Worm (Caenorhabditis elegans) whole organism, L4 larva: ENCODE results near the gene F09E5.11.

Source experiments
- D1046.2 ChIP-seq: fragments of 200-800 bp; sonication (Bioruptor generic); IDR thresholded peaks from 2 replicates; pipeline ENCODE4 v1.3.6; 2022; ENCODE audit warnings: missing genetic modification characterization, missing compliant biosample characterization
- F10B5.3 ChIP-seq: sonication (generic microtip); optimal IDR thresholded peaks from 2 replicates; lab custom pipeline; 2016; ENCODE audit warnings: mild to moderate bottlenecking, missing genetic modification characterization, missing compliant biosample characterization
- R02D3.7 ChIP-seq: fragments of 150-350 bp; sonication (generic microtip); optimal IDR thresholded peaks from 3 replicates; lab custom pipeline; 2014; ENCODE audit warnings: missing biosample characterization, missing genetic modification characterization
- T20F7.1 ChIP-seq: fragments of 200-800 bp; sonication (Bioruptor generic); optimal IDR thresholded peaks from 2 replicates; lab custom pipeline; 2018; ENCODE audit warnings: mild to moderate bottlenecking, missing genetic modification characterization, missing compliant biosample characterization
- T26A8.4 ChIP-seq: fragments of 200-800 bp; sonication (Bioruptor generic); IDR thresholded peaks from 2 replicates; pipeline ENCODE4 v1.3.6; 2022; ENCODE audit warnings: missing genetic modification characterization, missing compliant biosample characterization
- Y105C5A.15 ChIP-seq: fragments of 200-800 bp; sonication (Bioruptor generic); IDR thresholded peaks from 2 replicates; pipeline ENCODE4 v1.3.6; 2022; ENCODE audit warnings: missing genetic modification characterization, missing compliant biosample characterization
- Y48G9A.11 ChIP-seq: fragments of 200-800 bp; sonication (Bioruptor generic); IDR thresholded peaks from 2 replicates; pipeline ENCODE4 v1.3.6; 2022; ENCODE audit warnings: missing genetic modification reagents, missing genetic modification characterization, missing compliant biosample characterization
- ZK337.2 ChIP-seq: fragments of 200-800 bp; sonication (Bioruptor generic); IDR thresholded peaks from 2 replicates; pipeline ENCODE4 v1.3.6; 2022; ENCODE audit warnings: missing genetic modification reagents, missing genetic modification characterization, missing compliant biosample characterization
- aha-1 ChIP-seq: fragments of 150-350 bp; peaks from one replicate; lab custom pipeline; 2014; ENCODE audit warnings: missing biosample characterization, missing genetic modification characterization
- attf-4 ChIP-seq: sonication (generic microtip); optimal IDR thresholded peaks from 3 replicates; lab custom pipeline; 2017; ENCODE audit warnings: missing biosample characterization, missing genetic modification characterization
- cey-2 ChIP-seq: sonication (generic microtip); optimal IDR thresholded peaks from 3 replicates; lab custom pipeline; 2017; ENCODE audit warnings: missing genetic modification characterization, mild to moderate bottlenecking, missing compliant biosample characterization, antibody characterized with exemption, borderline replicate concordance; ENCODE audit not compliant: insufficient read depth
- ctbp-1 ChIP-seq: fragments of 200-800 bp; sonication (Bioruptor generic); IDR thresholded peaks from 2 replicates; pipeline ENCODE4 v1.3.6; 2022; ENCODE audit warnings: missing genetic modification reagents, missing genetic modification characterization, missing compliant biosample characterization
- daf-12 ChIP-seq: fragments of 150-350 bp; optimal IDR thresholded peaks from 2 replicates; lab custom pipeline; 2014; ENCODE audit warnings: missing biosample characterization, missing genetic modification reagents, missing genetic modification characterization
- daf-16 ChIP-seq, 3 experiments: sonication (generic microtip); optimal IDR thresholded peaks; 2 replicates each; lab custom pipeline; 2016 to 2017; ENCODE audit warnings: missing genetic modification characterization in 3 of 3, missing genetic modification reagents in 3 of 3, mild to moderate bottlenecking in 2 of 3, missing compliant biosample characterization in 2 of 3, missing biosample characterization in 1 of 3, moderate library complexity in 1 of 3
- daf-19 ChIP-seq: fragments of 200-800 bp; sonication (Bioruptor generic); conservative IDR thresholded peaks from 2 replicates; pipeline ENCODE4 v1.3.6; 2022; ENCODE audit warnings: missing genetic modification characterization, missing compliant biosample characterization
- daf-8 ChIP-seq: fragments of 200-800 bp; sonication (Bioruptor generic); IDR thresholded peaks from 2 replicates; pipeline ENCODE4 v1.3.6; 2022; ENCODE audit warnings: missing genetic modification characterization, missing compliant biosample characterization
- dmd-6 ChIP-seq: fragments of 200-800 bp; sonication (Bioruptor generic); IDR thresholded peaks from 2 replicates; pipeline ENCODE4 v1.3.6; 2022; ENCODE audit warnings: missing genetic modification reagents, missing genetic modification characterization, missing compliant biosample characterization
- dpl-1 ChIP-seq: fragments of 150-350 bp; optimal IDR thresholded peaks from 2 replicates; lab custom pipeline; 2014; ENCODE audit warnings: missing biosample characterization, missing genetic modification reagents, missing genetic modification characterization
- dve-1 ChIP-seq: sonication (generic microtip); optimal IDR thresholded peaks from 2 replicates; lab custom pipeline; 2017; ENCODE audit warnings: antibody characterized with exemption, mild to moderate bottlenecking, missing genetic modification characterization, missing compliant biosample characterization; ENCODE audit not compliant: insufficient read depth
- egl-43 ChIP-seq: fragments of 200-800 bp; sonication (Bioruptor generic); IDR thresholded peaks from 2 replicates; pipeline ENCODE4 v1.3.6; 2022; ENCODE audit warnings: missing genetic modification reagents, missing genetic modification characterization, missing compliant biosample characterization
- fkh-10 ChIP-seq: fragments of 150-350 bp; optimal IDR thresholded peaks from 2 replicates; lab custom pipeline; 2014; ENCODE audit warnings: missing biosample characterization, missing genetic modification reagents, missing genetic modification characterization
- fos-1 ChIP-seq: fragments of 150-350 bp; optimal IDR thresholded peaks from 2 replicates; lab custom pipeline; 2014; ENCODE audit warnings: missing biosample characterization, missing genetic modification characterization
- hlh-11 ChIP-seq: fragments of 200-800 bp; sonication (Bioruptor generic); optimal IDR thresholded peaks from 2 replicates; lab custom pipeline; 2018; ENCODE audit warnings: mild to moderate bottlenecking, missing genetic modification characterization, missing compliant biosample characterization
- hlh-30 ChIP-seq: sonication (generic microtip); optimal IDR thresholded peaks from 2 replicates; lab custom pipeline; 2017; ENCODE audit warnings: antibody characterized with exemption, mild to moderate bottlenecking, missing genetic modification characterization, missing compliant biosample characterization; ENCODE audit not compliant: insufficient read depth
- lin-1 ChIP-seq: fragments of 200-800 bp; sonication (Bioruptor generic); IDR thresholded peaks from 2 replicates; pipeline ENCODE4 v1.3.6; 2022; ENCODE audit warnings: missing genetic modification reagents, missing genetic modification characterization, missing compliant biosample characterization
- lin-38 ChIP-seq: fragments of 200-800 bp; sonication (Bioruptor generic); IDR thresholded peaks from 2 replicates; pipeline ENCODE4 v1.3.6; 2022; ENCODE audit warnings: missing genetic modification reagents, missing genetic modification characterization, missing compliant biosample characterization
- lsy-2 ChIP-seq, 2 experiments: fragments of 150-350 bp in 1 of 2; sonication (generic microtip) in 1 of 2; optimal IDR thresholded peaks; 2 replicates each; lab custom pipeline; 2014 to 2017; ENCODE audit warnings: missing biosample characterization in 2 of 2, missing genetic modification characterization in 2 of 2
- mep-1 ChIP-seq: fragments of 150-350 bp; sonication (generic microtip); optimal IDR thresholded peaks from 3 replicates; lab custom pipeline; 2014; ENCODE audit warnings: missing biosample characterization, missing genetic modification characterization
- mes-2 ChIP-seq: sonication (generic microtip); optimal IDR thresholded peaks from 2 replicates; lab custom pipeline; 2016; ENCODE audit warnings: missing genotype, mild to moderate bottlenecking, missing genetic modification characterization, missing compliant biosample characterization; ENCODE audit not compliant: poor library complexity, severe bottlenecking
- nhr-25 ChIP-seq: sonication (generic microtip); optimal IDR thresholded peaks from 2 replicates; lab custom pipeline; 2017; ENCODE audit warnings: missing genetic modification characterization, mild to moderate bottlenecking, missing compliant biosample characterization, antibody characterized with exemption, moderate library complexity, borderline replicate concordance; ENCODE audit not compliant: insufficient read depth
- nhr-28 ChIP-seq: fragments of 150-350 bp; optimal IDR thresholded peaks from 2 replicates; lab custom pipeline; 2014; ENCODE audit warnings: missing biosample characterization, missing genetic modification characterization
- nhr-48 ChIP-seq: sonication (generic microtip); optimal IDR thresholded peaks from 2 replicates; lab custom pipeline; 2016; ENCODE audit warnings: mild to moderate bottlenecking, missing genetic modification characterization, missing compliant biosample characterization
- nhr-76 ChIP-seq: fragments of 150-350 bp; optimal IDR thresholded peaks from 2 replicates; lab custom pipeline; 2014; ENCODE audit warnings: missing biosample characterization, missing genetic modification characterization
- nhr-77 ChIP-seq: fragments of 150-350 bp; optimal IDR thresholded peaks from 2 replicates; lab custom pipeline; 2014; ENCODE audit warnings: missing biosample characterization, missing genetic modification characterization
- php-3 ChIP-seq: fragments of 200-800 bp; sonication (Bioruptor generic); IDR thresholded peaks from 2 replicates; pipeline ENCODE4 v1.3.6; 2022; ENCODE audit warnings: missing genetic modification reagents, missing genetic modification characterization, missing compliant biosample characterization
- pqm-1 ChIP-seq: sonication (generic microtip); optimal IDR thresholded peaks from 2 replicates; lab custom pipeline; 2017; ENCODE audit warnings: missing biosample characterization, missing genetic modification characterization
- rbr-2 ChIP-seq: sonication (generic microtip); optimal IDR thresholded peaks from 2 replicates; lab custom pipeline; 2016; ENCODE audit warnings: missing genotype, missing genetic modification characterization, missing compliant biosample characterization
- saeg-2 ChIP-seq: fragments of 200-800 bp; sonication (Bioruptor generic); IDR thresholded peaks from 2 replicates; pipeline ENCODE4 v1.3.6; 2022; ENCODE audit warnings: missing genetic modification reagents, missing genetic modification characterization, missing compliant biosample characterization
- skn-1 ChIP-seq: fragments of 150-350 bp; optimal IDR thresholded peaks from 2 replicates; lab custom pipeline; 2014; ENCODE audit warnings: missing biosample characterization, missing genetic modification characterization
- snpc-4 ChIP-seq: fragments of 150-350 bp; optimal IDR thresholded peaks from 2 replicates; lab custom pipeline; 2014; ENCODE audit warnings: missing biosample characterization, missing genetic modification characterization
- spr-1 ChIP-seq: sonication (generic microtip); optimal IDR thresholded peaks from 2 replicates; lab custom pipeline; 2016; ENCODE audit warnings: mild to moderate bottlenecking, missing genetic modification characterization, missing compliant biosample characterization
- tra-1 ChIP-seq: fragments of 200-800 bp; sonication (Bioruptor generic); IDR thresholded peaks from 2 replicates; pipeline ENCODE4 v1.3.6; 2022; ENCODE audit warnings: missing genetic modification reagents, missing genetic modification characterization, missing compliant biosample characterization
- unc-62 ChIP-seq, 3 experiments: fragments of 150-350 bp in 1 of 3; sonication (generic microtip); optimal IDR thresholded peaks in 2 of 3; peaks in 1 of 3; 1 replicate in 1 of 3; 2 replicates in 2 of 3; lab custom pipeline; 2014 to 2017; ENCODE audit warnings: missing biosample characterization in 3 of 3, missing genetic modification characterization in 3 of 3, missing genetic modification reagents in 3 of 3, missing genotype in 1 of 3
- zag-1 ChIP-seq: fragments of 150-350 bp; optimal IDR thresholded peaks from 2 replicates; lab custom pipeline; 2014; ENCODE audit warnings: missing biosample characterization, missing genetic modification characterization
- zfp-2 ChIP-seq: sonication (generic microtip); optimal IDR thresholded peaks from 2 replicates; lab custom pipeline; 2016; ENCODE audit warnings: mild to moderate bottlenecking, missing genetic modification characterization, missing compliant biosample characterization
- zfp-3 ChIP-seq: fragments of 200-800 bp; sonication (Bioruptor generic); conservative IDR thresholded peaks from 2 replicates; pipeline ENCODE4 v1.3.6; 2022; ENCODE audit warnings: missing genetic modification reagents, missing genetic modification characterization, missing compliant biosample characterization
- ztf-7 ChIP-seq: fragments of 150-350 bp; optimal IDR thresholded peaks from 2 replicates; lab custom pipeline; 2014; ENCODE audit warnings: missing biosample characterization, missing genetic modification characterization

Gene F09E5.11

ce11 chrII:5334628-5335027 is 23.4 kb downstream of the F09E5.11 start:
- no peak for TF ChIP-seq lin-1 (GFP tag; lab: Robert Waterston, UW)
- TF ChIP-seq ctbp-1, result no peak
- TF ChIP-seq dpl-1, result no peak
- peak; percentile 19 for TF ChIP-seq hlh-30 (tag; lab: Kevin White, UChicago)
- TF ChIP-seq Y105C5A.15, result no peak
- TF ChIP-seq tra-1, result no peak
- no peak for TF ChIP-seq daf-19 (GFP tag; lab: Robert Waterston, UW)
- no peak for TF ChIP-seq mep-1 (tag; lab: Kevin White, UChicago)
- no peak for TF ChIP-seq nhr-28
- TF ChIP-seq nhr-25 (tag; lab: Kevin White, UChicago), result no peak
- TF ChIP-seq fos-1 (tag; lab: Kevin White, UChicago), result no peak
- TF ChIP-seq snpc-4 (tag; lab: Kevin White, UChicago), result no peak
- TF ChIP-seq unc-62 (GFP tag; optimal IDR thresholded peaks at IDR 0.05 in 1 of 2; lab: Kevin White, UChicago), result peak in 1 of 2 experiments; percentile 89
- no peak for TF ChIP-seq unc-62 (tag; optimal IDR thresholded peaks at IDR 0.05; lab: Kevin White, UChicago)
- TF ChIP-seq dve-1 (tag; lab: Kevin White, UChicago), result no peak

DNA sequence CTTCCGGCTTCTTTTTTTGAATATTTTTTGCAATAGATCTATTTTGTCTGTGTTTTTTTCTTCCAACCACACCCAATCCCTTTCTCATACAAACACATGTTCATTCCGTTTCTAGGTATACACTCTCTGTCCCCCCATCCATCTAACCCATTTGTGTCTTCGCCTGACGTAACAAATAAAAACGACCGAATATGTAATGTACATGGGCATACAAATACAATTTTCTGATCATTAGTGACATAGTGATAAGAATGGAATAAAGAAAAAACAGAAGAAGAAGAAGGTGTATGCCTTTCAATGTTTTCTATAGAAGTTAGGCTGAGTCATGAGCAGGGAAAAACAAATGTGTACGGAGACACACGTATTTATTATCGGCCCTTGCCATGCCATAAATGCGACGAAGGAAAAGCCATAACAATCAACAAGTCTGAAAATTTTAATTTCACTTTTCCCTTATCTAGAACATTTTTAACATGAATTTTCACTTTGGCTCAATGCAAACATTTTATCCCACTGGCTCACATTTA is 24.2 kb downstream of the F09E5.11 start:
- TF ChIP-seq aha-1 (tag; lab: Kevin White, UChicago), result peak; percentile 44
- peak; percentile 30 for TF ChIP-seq pqm-1
- peak; percentile 21 for TF ChIP-seq hlh-11 (tag; lab: Kevin White, UChicago)
- TF ChIP-seq nhr-28, result peak; percentile 11
- no peak for TF ChIP-seq daf-8 (GFP tag; lab: Robert Waterston, UW)
- TF ChIP-seq ztf-7 (tag; lab: Kevin White, UChicago), result no peak
- TF ChIP-seq saeg-2, result no peak
- TF ChIP-seq nhr-48, result no peak
- no peak for TF ChIP-seq nhr-77 (tag; lab: Kevin White, UChicago)
- TF ChIP-seq T20F7.1, result peak; percentile 27
- TF ChIP-seq snpc-4 (tag; lab: Kevin White, UChicago), result no peak
- TF ChIP-seq attf-4, result no peak
- no peak for TF ChIP-seq daf-16 (GFP tag; optimal IDR thresholded peaks at IDR 0.05; lab: Kevin White, UChicago)
- TF ChIP-seq daf-16 (tag; optimal IDR thresholded peaks at IDR 0.05; lab: Kevin White, UChicago), result peak; percentile 78
- TF ChIP-seq rbr-2 (tag; lab: Kevin White, UChicago), result peak; percentile 31
- no peak for TF ChIP-seq zfp-3
- no peak for TF ChIP-seq ctbp-1
- peak; percentile 32 for TF ChIP-seq dve-1 (tag; lab: Kevin White, UChicago)
- peak in 1 of 2 experiments; percentile 34 for TF ChIP-seq lsy-2 (tag; optimal IDR thresholded peaks at IDR 0.05; lab: Kevin White, UChicago)
- TF ChIP-seq cey-2 (tag; lab: Kevin White, UChicago), result peak; percentile 6
- TF ChIP-seq ZK337.2 (GFP tag; lab: Robert Waterston, UW), result no peak
- TF ChIP-seq, all 104 proteins: peak for 10

DNA sequence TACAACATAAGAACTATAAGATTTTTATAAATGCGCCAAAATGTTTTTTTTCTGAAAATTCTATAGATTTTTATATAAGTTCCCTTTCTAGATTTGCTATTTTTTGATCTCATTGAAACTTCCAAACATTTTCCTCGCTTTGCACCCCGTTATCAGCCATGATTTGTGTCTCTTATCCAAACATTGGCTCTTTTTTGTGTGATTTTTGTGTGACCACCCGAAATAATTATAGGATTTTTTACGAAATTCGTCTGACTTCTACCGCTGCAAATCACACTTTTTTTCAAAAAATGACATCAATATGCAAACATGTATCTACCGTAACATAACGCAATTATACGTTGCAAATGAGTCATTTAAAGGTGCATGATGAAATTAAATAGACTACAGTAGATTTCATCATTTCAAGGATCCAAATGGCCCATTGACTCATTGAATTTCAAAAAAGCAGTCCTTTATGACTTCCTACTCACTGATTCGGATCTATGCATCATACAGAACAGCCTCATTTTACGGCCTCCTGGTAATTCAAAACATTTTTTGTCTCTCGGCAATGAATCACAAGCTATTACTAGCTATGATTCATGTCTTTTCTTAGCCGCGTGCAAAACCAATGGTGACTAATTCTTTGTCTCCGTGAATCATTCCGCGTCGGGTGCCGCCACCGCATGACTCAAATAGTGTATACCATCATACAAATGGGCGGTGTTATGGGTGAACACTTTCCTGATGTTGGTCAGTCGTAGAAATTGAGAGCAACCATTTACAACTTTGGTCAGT is 25.5 kb downstream of the F09E5.11 start:
- TF ChIP-seq T26A8.4 (GFP tag; lab: Robert Waterston, UW), result no peak
- TF ChIP-seq D1046.2 (GFP tag; lab: Robert Waterston, UW), result no peak
- TF ChIP-seq spr-1 (tag; lab: Kevin White, UChicago), result no peak
- no peak for TF ChIP-seq zag-1 (tag; lab: Kevin White, UChicago)
- peak; percentile 76 for TF ChIP-seq pqm-1
- TF ChIP-seq F10B5.3, result no peak
- TF ChIP-seq R02D3.7 (tag; lab: Kevin White, UChicago), result no peak
- TF ChIP-seq skn-1 (tag; lab: Kevin White, UChicago), result no peak
- no peak for TF ChIP-seq Y48G9A.11
- peak; percentile 64 for TF ChIP-seq dmd-6 (GFP tag; lab: Robert Waterston, UW)
- no peak for TF ChIP-seq php-3 (GFP tag; lab: Robert Waterston, UW)
- TF ChIP-seq egl-43 (GFP tag; lab: Robert Waterston, UW), result no peak
- TF ChIP-seq zfp-2, result no peak
- TF ChIP-seq daf-12 (tag; lab: Kevin White, UChicago), result no peak
- TF ChIP-seq lin-38 (GFP tag; lab: Robert Waterston, UW), result no peak
- TF ChIP-seq snpc-4 (tag; lab: Kevin White, UChicago), result no peak
- TF ChIP-seq nhr-76 (tag; lab: Kevin White, UChicago), result no peak
- TF ChIP-seq mes-2 (tag; lab: Kevin White, UChicago), result no peak
- no peak for TF ChIP-seq fkh-10
